Worm (Caenorhabditis elegans) whole organism, L3 larva: ENCODE results near the gene F07C6.2.

Source experiments
- R02D3.7 ChIP-seq: fragments of 150-350 bp; optimal IDR thresholded peaks from 2 replicates; lab custom pipeline; 2014; ENCODE audit warnings: missing biosample characterization, missing genetic modification characterization
- elt-1 ChIP-seq: fragments of 150-350 bp; optimal IDR thresholded peaks from 2 replicates; lab custom pipeline; 2014; ENCODE audit warnings: missing biosample characterization, missing genetic modification characterization
- fkh-2 ChIP-seq: fragments of 150-350 bp; optimal IDR thresholded peaks from 2 replicates; lab custom pipeline; 2014; ENCODE audit warnings: missing biosample characterization, missing genetic modification reagents, missing genetic modification characterization
- lin-15B ChIP-seq: fragments of 150-350 bp; optimal IDR thresholded peaks from 2 replicates; lab custom pipeline; 2014; ENCODE audit warnings: missing biosample characterization, missing genetic modification characterization
- nhr-25 ChIP-seq: sonication (generic microtip); optimal IDR thresholded peaks from 2 replicates; lab custom pipeline; 2017; ENCODE audit warnings: missing biosample characterization, missing genetic modification characterization
- nhr-77 ChIP-seq: fragments of 150-350 bp; optimal IDR thresholded peaks from 2 replicates; lab custom pipeline; 2014; ENCODE audit warnings: missing biosample characterization, missing genetic modification characterization
- snpc-4 ChIP-seq: fragments of 150-350 bp; optimal IDR thresholded peaks from 2 replicates; lab custom pipeline; 2014; ENCODE audit warnings: missing biosample characterization, missing genetic modification characterization
- zag-1 ChIP-seq: fragments of 150-350 bp; optimal IDR thresholded peaks from 2 replicates; lab custom pipeline; 2014; ENCODE audit warnings: missing biosample characterization, missing genetic modification characterization
- ztf-11 ChIP-seq: fragments of 150-350 bp; optimal IDR thresholded peaks from 2 replicates; lab custom pipeline; 2014; ENCODE audit warnings: missing biosample characterization, missing genetic modification characterization

DNA sequence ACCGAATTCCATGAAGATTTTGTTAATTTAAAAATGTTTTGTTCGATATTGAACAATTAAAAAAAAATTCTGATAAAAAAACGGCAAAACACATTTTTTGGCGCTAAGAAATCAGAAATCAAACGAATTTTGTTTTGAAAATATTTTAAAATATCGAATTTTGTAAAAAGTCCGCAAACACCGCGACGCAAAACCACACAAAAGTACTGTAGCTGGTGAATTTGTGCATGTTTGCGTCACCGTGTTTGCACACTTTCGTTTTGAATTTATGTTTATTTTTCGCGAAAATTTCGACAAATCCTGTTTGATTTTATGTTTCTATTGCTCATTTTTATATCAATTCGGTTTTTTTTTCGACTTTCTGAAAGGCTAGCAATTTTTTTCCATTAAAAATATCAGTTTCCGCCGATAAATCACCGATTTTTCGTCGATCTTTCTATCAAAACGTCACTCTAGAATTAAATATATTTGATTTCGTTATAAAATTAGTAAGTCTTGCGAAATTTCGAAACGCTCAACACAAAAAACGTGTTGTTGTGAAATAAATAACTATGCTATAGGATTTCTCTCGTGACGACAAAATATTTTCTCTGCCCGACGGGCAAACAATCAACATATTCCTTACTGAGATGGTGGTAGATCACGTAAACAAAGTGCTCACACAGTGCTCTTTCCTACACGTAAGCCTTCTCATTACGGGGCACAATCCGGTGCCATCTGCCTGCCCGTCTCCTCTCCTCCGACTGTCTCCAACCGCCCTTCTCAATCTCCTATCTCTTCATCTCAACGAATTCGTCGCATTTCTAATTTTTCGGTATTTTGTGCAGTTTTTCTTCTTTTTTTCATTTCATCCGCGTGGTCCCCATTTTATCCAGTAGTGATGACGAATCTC, 40.9 kb downstream of the F07C6.2 start:
- TF ChIP-seq lin-15B (tag; lab: Kevin White, UChicago): no peak
- TF ChIP-seq snpc-4: no peak
- TF ChIP-seq zag-1 (tag; lab: Kevin White, UChicago): no peak
- no peak for TF ChIP-seq nhr-77 (tag; lab: Kevin White, UChicago)
- TF ChIP-seq ztf-11 (tag; lab: Kevin White, UChicago): no peak
- TF ChIP-seq nhr-25 (tag; lab: Kevin White, UChicago): no peak
- no peak for TF ChIP-seq fkh-2
- no peak for TF ChIP-seq R02D3.7 (tag; lab: Kevin White, UChicago)
- no peak for TF ChIP-seq elt-1 (tag; lab: Kevin White, UChicago)
